Fruit fly (Drosophila melanogaster): Measurements from ENCODE around the gene CG46511.
"Not testable (repeated sequence)": the region's sequence is repeated elsewhere in the genome, so short reads cannot be mapped to it uniquely, and the experiment has no call there.

dm6 chrX:22231270-22231669 is 49.0 kb downstream of the CG46511 start, which contains the start of gene CG46519:
- TF ChIP-seq CG8388 (GFP tag; optimal IDR thresholded peaks at IDR 0.05); fd96Cb (tag; optimal IDR thresholded peaks at IDR 0.05); BEAF-32 (GFP tag; optimal IDR thresholded peaks at IDR 0.05); CG7372 (GFP tag; IDR thresholded peaks at IDR 0.05); Pdp1 (GFP tag; optimal IDR thresholded peaks at IDR 0.05); Dll (GFP tag; IDR thresholded peaks at IDR 0.05; ENCODE audit: partially characterized antibody): not testable (repeated sequence)
